Worm (Caenorhabditis elegans) whole organism, early embryonic: ENCODE data around the gene gpa-18.

Source experiments
- B0310.2 ChIP-seq: sonication (generic microtip); optimal IDR thresholded peaks from 2 replicates; lab custom pipeline; 2016; ENCODE audit warnings: mild to moderate bottlenecking, missing genetic modification characterization, missing compliant biosample characterization
- F13C5.2 ChIP-seq: sonication (generic microtip); optimal IDR thresholded peaks from 2 replicates; lab custom pipeline; 2017; ENCODE audit warnings: mild to moderate bottlenecking, missing genetic modification characterization, inconsistent platforms, missing compliant biosample characterization
- ama-1 ChIP-seq: fragments of 150-350 bp; optimal IDR thresholded peaks from 2 replicates; lab custom pipeline; 2014
- ceh-13 ChIP-seq: fragments of 200-800 bp; sonication (Bioruptor generic); optimal IDR thresholded peaks from 2 replicates; lab custom pipeline; 2018; ENCODE audit warnings: mild to moderate bottlenecking, missing genetic modification characterization, missing compliant biosample characterization
- flt-1 ChIP-seq: fragments of 200-800 bp; sonication (Bioruptor generic); IDR thresholded peaks from 2 replicates; pipeline ENCODE4 v1.3.6; 2022; ENCODE audit warnings: missing genetic modification characterization, missing compliant biosample characterization
- hnd-1 ChIP-seq: sonication (generic microtip); optimal IDR thresholded peaks from 2 replicates; lab custom pipeline; 2016; ENCODE audit warnings: missing genetic modification characterization, missing compliant biosample characterization
- scrt-1 ChIP-seq: fragments of 200-800 bp; sonication (Bioruptor generic); IDR thresholded peaks from 2 replicates; pipeline ENCODE4 v1.3.6; 2022; ENCODE audit warnings: missing genetic modification characterization, missing compliant biosample characterization
- sea-1 ChIP-seq: fragments of 200-800 bp; sonication (Bioruptor generic); conservative IDR thresholded peaks from 2 replicates; pipeline ENCODE4 v1.3.6; 2022; ENCODE audit warnings: missing genetic modification characterization, missing compliant biosample characterization
- tbx-11 ChIP-seq: fragments of 200-800 bp; sonication (Bioruptor generic); IDR thresholded peaks from 2 replicates; pipeline ENCODE4 v1.3.6; 2022; ENCODE audit warnings: missing genetic modification characterization, missing compliant biosample characterization
- tbx-37 ChIP-seq: fragments of 200-800 bp; sonication (Bioruptor generic); conservative IDR thresholded peaks from 2 replicates; pipeline ENCODE4 v1.3.6; 2022; ENCODE audit warnings: missing genetic modification reagents, missing genetic modification characterization, missing compliant biosample characterization

DNA sequence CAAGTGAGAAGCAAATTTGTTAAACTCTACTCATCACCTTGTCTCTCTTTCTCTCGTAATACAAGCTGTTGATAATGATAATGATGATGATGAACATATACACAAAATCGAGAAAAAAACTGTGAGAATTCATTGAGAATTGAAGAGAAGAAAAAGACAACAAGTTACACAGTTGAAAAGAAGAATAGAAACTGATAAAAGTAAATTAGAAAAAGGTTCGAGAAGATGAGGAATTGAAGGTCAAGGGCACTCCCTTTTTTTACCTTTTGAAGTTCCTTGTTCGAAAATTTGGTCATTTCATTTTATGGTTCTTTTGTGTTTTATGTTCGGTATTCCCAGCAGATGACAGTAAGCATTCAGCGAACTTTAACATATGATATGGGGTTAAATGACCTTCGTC lies 20.9 kb upstream of the gpa-18 start:
- TF ChIP-seq sea-1 (GFP tag; lab: Robert Waterston, UW) (no peak), ama-1 (lab: Kevin White, UChicago) (no peak), scrt-1 (GFP tag; lab: Robert Waterston, UW) (no peak), tbx-37 (GFP tag; lab: Robert Waterston, UW) (no peak), F13C5.2 (tag; lab: Kevin White, UChicago) (no peak), B0310.2 (tag; lab: Kevin White, UChicago) (no peak), flt-1 (GFP tag; lab: Robert Waterston, UW) (no peak), tbx-11 (GFP tag; lab: Robert Waterston, UW) (no peak), ceh-13 (GFP tag; lab: Kevin White, UChicago) (no peak), hnd-1 (tag; lab: Kevin White, UChicago) (no peak)
